Worm (Caenorhabditis elegans) whole organism, L4 larva: ENCODE data around the gene K03B4.4.

Experiments used
- D1046.2 ChIP-seq: fragments of 200-800 bp; sonication (Bioruptor generic); IDR thresholded peaks from 2 replicates; pipeline ENCODE4 v1.3.6; 2022; ENCODE audit warnings: missing genetic modification characterization, missing compliant biosample characterization
- F49E8.2 ChIP-seq: sonication (generic microtip); optimal IDR thresholded peaks from 2 replicates; lab custom pipeline; 2016; ENCODE audit warnings: missing compliant biosample characterization, mild to moderate bottlenecking, missing genetic modification characterization, borderline replicate concordance
- Y105C5A.15 ChIP-seq: fragments of 200-800 bp; sonication (Bioruptor generic); IDR thresholded peaks from 2 replicates; pipeline ENCODE4 v1.3.6; 2022; ENCODE audit warnings: missing genetic modification characterization, missing compliant biosample characterization
- ZK337.2 ChIP-seq: fragments of 200-800 bp; sonication (Bioruptor generic); IDR thresholded peaks from 2 replicates; pipeline ENCODE4 v1.3.6; 2022; ENCODE audit warnings: missing genetic modification reagents, missing genetic modification characterization, missing compliant biosample characterization
- aha-1 ChIP-seq: fragments of 150-350 bp; peaks from one replicate; lab custom pipeline; 2014; ENCODE audit warnings: missing biosample characterization, missing genetic modification characterization
- ama-1 ChIP-seq: fragments of 150-350 bp; optimal IDR thresholded peaks from 2 replicates; lab custom pipeline; 2014; ENCODE audit warnings: inconsistent platforms, mixed read lengths
- attf-4 ChIP-seq: sonication (generic microtip); optimal IDR thresholded peaks from 3 replicates; lab custom pipeline; 2017; ENCODE audit warnings: missing biosample characterization, missing genetic modification characterization
- ceh-32 ChIP-seq: sonication (generic microtip); optimal IDR thresholded peaks from 2 replicates; lab custom pipeline; 2016; ENCODE audit warnings: mild to moderate bottlenecking, missing genetic modification characterization, missing compliant biosample characterization; ENCODE audit not compliant: poor library complexity
- ceh-82 ChIP-seq: sonication (generic microtip); optimal IDR thresholded peaks from 2 replicates; lab custom pipeline; 2017; ENCODE audit warnings: missing biosample characterization, missing genetic modification characterization
- ctbp-1 ChIP-seq: fragments of 200-800 bp; sonication (Bioruptor generic); IDR thresholded peaks from 2 replicates; pipeline ENCODE4 v1.3.6; 2022; ENCODE audit warnings: missing genetic modification reagents, missing genetic modification characterization, missing compliant biosample characterization
- daf-19 ChIP-seq: fragments of 200-800 bp; sonication (Bioruptor generic); conservative IDR thresholded peaks from 2 replicates; pipeline ENCODE4 v1.3.6; 2022; ENCODE audit warnings: missing genetic modification characterization, missing compliant biosample characterization
- dmd-6 ChIP-seq: fragments of 200-800 bp; sonication (Bioruptor generic); IDR thresholded peaks from 2 replicates; pipeline ENCODE4 v1.3.6; 2022; ENCODE audit warnings: missing genetic modification reagents, missing genetic modification characterization, missing compliant biosample characterization
- dpl-1 ChIP-seq: fragments of 150-350 bp; optimal IDR thresholded peaks from 2 replicates; lab custom pipeline; 2014; ENCODE audit warnings: missing biosample characterization, missing genetic modification reagents, missing genetic modification characterization
- egl-27 ChIP-seq: sonication (generic microtip); optimal IDR thresholded peaks from 3 replicates; lab custom pipeline; 2017; ENCODE audit warnings: missing biosample characterization, missing genetic modification reagents, missing genetic modification characterization
- jun-1 ChIP-seq: fragments of 150-350 bp; optimal IDR thresholded peaks from 2 replicates; lab custom pipeline; 2014; ENCODE audit warnings: missing biosample characterization, missing genetic modification reagents, missing genetic modification characterization
- lim-7 ChIP-seq: fragments of 200-800 bp; sonication (Bioruptor generic); IDR thresholded peaks from 2 replicates; pipeline ENCODE4 v1.3.6; 2022; ENCODE audit warnings: missing genetic modification characterization, missing compliant biosample characterization
- lin-1 ChIP-seq: fragments of 200-800 bp; sonication (Bioruptor generic); IDR thresholded peaks from 2 replicates; pipeline ENCODE4 v1.3.6; 2022; ENCODE audit warnings: missing genetic modification reagents, missing genetic modification characterization, missing compliant biosample characterization
- lin-38 ChIP-seq: fragments of 200-800 bp; sonication (Bioruptor generic); IDR thresholded peaks from 2 replicates; pipeline ENCODE4 v1.3.6; 2022; ENCODE audit warnings: missing genetic modification reagents, missing genetic modification characterization, missing compliant biosample characterization
- lsy-2 ChIP-seq, 2 experiments: fragments of 150-350 bp in 1 of 2; sonication (generic microtip) in 1 of 2; optimal IDR thresholded peaks; 2 replicates each; lab custom pipeline; 2014 to 2017; ENCODE audit warnings: missing biosample characterization in 2 of 2, missing genetic modification characterization in 2 of 2
- madf-5 ChIP-seq, 2 experiments: fragments of 200-800 bp; sonication (Bioruptor generic); IDR thresholded peaks; 2 replicates each; pipeline ENCODE4 v1.3.6; 2022; ENCODE audit warnings: missing compliant biosample characterization in 2 of 2, missing genetic modification characterization in 2 of 2
- mdl-1 ChIP-seq, 2 experiments: fragments of 150-350 bp in 1 of 2; sonication (generic microtip) in 1 of 2; optimal IDR thresholded peaks; 2 replicates each; lab custom pipeline; 2014 to 2017; ENCODE audit warnings: missing biosample characterization in 2 of 2, missing genetic modification characterization in 2 of 2
- mxl-2 ChIP-seq: fragments of 200-800 bp; sonication (Bioruptor generic); conservative IDR thresholded peaks from 2 replicates; pipeline ENCODE4 v1.3.6; 2022; ENCODE audit warnings: missing genetic modification reagents, missing genetic modification characterization, missing compliant biosample characterization
- mxl-3 ChIP-seq: fragments of 200-800 bp; sonication (Bioruptor generic); optimal IDR thresholded peaks from 2 replicates; lab custom pipeline; 2018; ENCODE audit warnings: mild to moderate bottlenecking, missing genetic modification characterization, missing compliant biosample characterization
- nhr-102 ChIP-seq: sonication (generic microtip); optimal IDR thresholded peaks from 2 replicates; lab custom pipeline; 2016; ENCODE audit warnings: mild to moderate bottlenecking, missing genetic modification characterization, moderate library complexity, missing compliant biosample characterization
- nhr-11 ChIP-seq: fragments of 150-350 bp; optimal IDR thresholded peaks from 2 replicates; lab custom pipeline; 2014; ENCODE audit warnings: missing biosample characterization, missing genetic modification characterization
- nhr-28 ChIP-seq: fragments of 150-350 bp; optimal IDR thresholded peaks from 2 replicates; lab custom pipeline; 2014; ENCODE audit warnings: missing biosample characterization, missing genetic modification characterization
- nhr-41 ChIP-seq: fragments of 200-800 bp; sonication (Bioruptor generic); IDR thresholded peaks from 2 replicates; pipeline ENCODE4 v1.3.6; 2022; ENCODE audit warnings: missing genetic modification reagents, missing genetic modification characterization, missing compliant biosample characterization
- nhr-48 ChIP-seq: sonication (generic microtip); optimal IDR thresholded peaks from 2 replicates; lab custom pipeline; 2016; ENCODE audit warnings: mild to moderate bottlenecking, missing genetic modification characterization, missing compliant biosample characterization
- pha-4 ChIP-seq, 2 experiments: fragments of 150-350 bp in 1 of 2; fragments of 200-800 bp in 1 of 2; sonication (Bioruptor generic) in 1 of 2; IDR thresholded peaks in 1 of 2; optimal IDR thresholded peaks in 1 of 2; 2 replicates each; pipeline versions ENCODE4 v1.3.6 to Lab custom; 2014 to 2022; ENCODE audit warnings: missing genetic modification characterization in 2 of 2, missing genetic modification reagents in 2 of 2, missing biosample characterization in 1 of 2, missing compliant biosample characterization in 1 of 2
- pqm-1 ChIP-seq: sonication (generic microtip); optimal IDR thresholded peaks from 2 replicates; lab custom pipeline; 2017; ENCODE audit warnings: missing biosample characterization, missing genetic modification characterization
- spr-1 ChIP-seq: sonication (generic microtip); optimal IDR thresholded peaks from 2 replicates; lab custom pipeline; 2016; ENCODE audit warnings: mild to moderate bottlenecking, missing genetic modification characterization, missing compliant biosample characterization
- unc-130 ChIP-seq: sonication (generic microtip); optimal IDR thresholded peaks from 2 replicates; lab custom pipeline; 2016; ENCODE audit warnings: missing genetic modification reagents, missing genetic modification characterization, missing compliant biosample characterization
- unc-39 ChIP-seq: sonication (generic microtip); optimal IDR thresholded peaks from 2 replicates; lab custom pipeline; 2017; ENCODE audit warnings: missing biosample characterization, missing genetic modification characterization
- unc-62 ChIP-seq, 3 experiments: fragments of 150-350 bp in 1 of 3; sonication (generic microtip); optimal IDR thresholded peaks in 2 of 3; peaks in 1 of 3; 1 replicate in 1 of 3; 2 replicates in 2 of 3; lab custom pipeline; 2014 to 2017; ENCODE audit warnings: missing biosample characterization in 3 of 3, missing genetic modification characterization in 3 of 3, missing genetic modification reagents in 3 of 3, missing genotype in 1 of 3
- vab-7 ChIP-seq: fragments of 200-800 bp; sonication (Bioruptor generic); IDR thresholded peaks from 2 replicates; pipeline ENCODE4 v1.3.6; 2022; ENCODE audit warnings: missing genetic modification reagents, missing genetic modification characterization, missing compliant biosample characterization
- zip-11 ChIP-seq: fragments of 200-800 bp; sonication (Bioruptor generic); IDR thresholded peaks from 2 replicates; pipeline ENCODE4 v1.3.6; 2022; ENCODE audit warnings: missing genetic modification characterization, missing compliant biosample characterization
- zip-2 ChIP-seq: fragments of 150-350 bp; optimal IDR thresholded peaks from 2 replicates; lab custom pipeline; 2014; ENCODE audit warnings: missing biosample characterization, missing genetic modification characterization
- ztf-11 ChIP-seq: fragments of 150-350 bp; optimal IDR thresholded peaks from 2 replicates; lab custom pipeline; 2014; ENCODE audit warnings: missing biosample characterization, missing genetic modification characterization

K03B4.4 gene

ce11 chrV:4720884-4721464 is 39.2 kb downstream of the K03B4.4 start (continued):
- TF ChIP-seq D1046.2 (GFP tag; lab: Robert Waterston, UW) (no peak), nhr-41 (GFP tag; lab: Robert Waterston, UW) (no peak), madf-5 (GFP tag; IDR thresholded peaks at IDR 0.05; lab: Robert Waterston, UW) (no peak), nhr-48 (tag; lab: Kevin White, UChicago) (no peak), ZK337.2 (no peak), daf-19 (GFP tag; lab: Robert Waterston, UW) (no peak), jun-1 (tag; lab: Kevin White, UChicago) (no peak), unc-130 (GFP tag; lab: Kevin White, UChicago) (no peak), nhr-28 (tag; lab: Kevin White, UChicago) (peak; percentile 88), dmd-6 (GFP tag; lab: Robert Waterston, UW) (peak; percentile 47), zip-2 (tag; lab: Kevin White, UChicago) (no peak), attf-4 (no peak), vab-7 (GFP tag; lab: Robert Waterston, UW) (no peak), lim-7 (no peak), zip-11 (GFP tag; lab: Robert Waterston, UW) (no peak), egl-27 (tag; lab: Kevin White, UChicago) (no peak), nhr-11 (tag; lab: Kevin White, UChicago) (no peak), ceh-82 (no peak)

ce11 chrV:4722314-4722713 is 40.5 kb downstream of the K03B4.4 start, which contains the start of gene F39G3.5:
F39G3.5 (plus strand) TSS chrV:4722614.
- TF ChIP-seq mdl-1 (tag; optimal IDR thresholded peaks at IDR 0.05; lab: Kevin White, UChicago) (no peak), spr-1 (tag; lab: Kevin White, UChicago) (no peak), jun-1 (tag; lab: Kevin White, UChicago) (no peak), nhr-41 (GFP tag; lab: Robert Waterston, UW) (no peak), daf-19 (GFP tag; lab: Robert Waterston, UW) (no peak), lim-7 (no peak), mxl-2 (GFP tag; lab: Robert Waterston, UW) (no peak), nhr-102 (tag; lab: Kevin White, UChicago) (no peak), pha-4 (GFP tag; IDR thresholded peaks at IDR 0.05; lab: Robert Waterston, UW) (no peak), pha-4 (tag; optimal IDR thresholded peaks at IDR 0.05; lab: Kevin White, UChicago) (no peak), ctbp-1 (GFP tag; lab: Robert Waterston, UW) (no peak), Y105C5A.15 (GFP tag; lab: Robert Waterston, UW) (no peak), unc-130 (GFP tag; lab: Kevin White, UChicago) (no peak), unc-62 (GFP tag; optimal IDR thresholded peaks at IDR 0.05 in 1 of 2; lab: Kevin White, UChicago) (no peak), unc-62 (tag; optimal IDR thresholded peaks at IDR 0.05; lab: Kevin White, UChicago) (no peak), nhr-48 (tag; lab: Kevin White, UChicago) (no peak), F49E8.2 (tag; lab: Kevin White, UChicago) (no peak), ztf-11 (tag; lab: Kevin White, UChicago) (no peak), lin-1 (GFP tag; lab: Robert Waterston, UW) (no peak), dpl-1 (GFP tag; lab: Kevin White, UChicago) (no peak), ama-1 (no peak)

- TF ChIP-seq unc-39 (tag; lab: Kevin White, UChicago) (no peak), ceh-32 (no peak), aha-1 (tag; lab: Kevin White, UChicago) (peak; percentile 30), lin-38 (GFP tag; lab: Robert Waterston, UW) (no peak), mxl-3 (GFP tag; lab: Kevin White, UChicago) (no peak), lsy-2 (tag; optimal IDR thresholded peaks at IDR 0.05; lab: Kevin White, UChicago) (no peak), pqm-1 (no peak)
These were observed 42.7 kb downstream of the K03B4.4 start, which contains the start of gene F39G3.4 for ce11 chrV:4724453-4724852. F39G3.4 (plus strand) TSS chrV:4724753.
